Worm (Caenorhabditis elegans): ENCODE measurements around the gene srw-62.

- peak; percentile 23 for TF ChIP-seq mep-1 (tag; optimal IDR thresholded peaks at IDR 0.05)
- TF ChIP-seq nhr-11 (tag; optimal IDR thresholded peaks at IDR 0.05) = no peak
- no peak for TF ChIP-seq unc-130 (GFP tag; optimal IDR thresholded peaks at IDR 0.05)
- TF ChIP-seq lir-3 (tag; optimal IDR thresholded peaks at IDR 0.05) = no peak
- TF ChIP-seq nhr-25 (tag; optimal IDR thresholded peaks at IDR 0.05; ENCODE audit: borderline replicate concordance, insufficient read depth) = no peak
- peak in 1 of 2 experiments; percentile 31 for TF ChIP-seq mdl-1 (tag; optimal IDR thresholded peaks at IDR 0.05)
- peak; percentile 52; the same call in 1 of the 2 replicates for TF ChIP-seq pha-4 (GFP tag; IDR thresholded peaks at IDR 0.05)
- no peak for TF ChIP-seq pha-4 (tag; optimal IDR thresholded peaks at IDR 0.05)
- no peak for TF ChIP-seq nhr-237 (tag; optimal IDR thresholded peaks at IDR 0.05)
- no peak for TF ChIP-seq gei-8 (GFP tag; optimal IDR thresholded peaks at IDR 0.05)
- no peak for TF ChIP-seq lin-38 (GFP tag; IDR thresholded peaks at IDR 0.05)
- no peak for TF ChIP-seq lin-39 (tag; optimal IDR thresholded peaks at IDR 0.05)
- no peak for TF ChIP-seq nhr-10 (tag; optimal IDR thresholded peaks at IDR 0.05)
- TF ChIP-seq zag-1 (tag; optimal IDR thresholded peaks at IDR 0.05) = no peak
- TF ChIP-seq ztf-11 (tag; optimal IDR thresholded peaks at IDR 0.05) = no peak
These were observed 16.3 kb upstream of the srw-62 start for ce11 chrII:7808950-7809349.
